Fruit fly (Drosophila melanogaster): ENCODE measurements around the gene CG3808.

Gene CG3808

DNA sequence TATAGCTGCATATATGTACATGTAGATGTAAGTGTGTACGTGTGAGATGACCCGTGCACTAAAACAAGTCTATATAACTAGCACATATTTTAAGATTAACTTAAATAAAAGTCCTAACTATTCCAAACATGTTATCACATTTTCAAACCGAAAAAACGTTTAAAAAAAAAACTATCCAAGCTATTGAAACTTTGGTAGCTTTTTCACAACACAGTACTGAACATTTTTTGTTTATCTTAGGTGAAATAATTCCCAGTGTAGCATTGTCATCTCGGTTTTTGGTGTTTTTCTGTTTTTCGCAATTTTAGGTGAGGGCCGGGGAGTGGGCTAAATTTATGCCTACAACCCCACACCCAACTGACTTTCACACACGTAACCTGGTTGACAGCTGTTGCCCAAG lies 26.8 kb upstream of the CG3808 start (continued):
- TF ChIP-seq fd96Cb (tag; optimal IDR thresholded peaks at IDR 0.05) (peak; percentile 17), yki (optimal IDR thresholded peaks at IDR 0.05) (no peak), CG16863 (GFP tag; optimal IDR thresholded peaks at IDR 0.05) (no peak), Sin3A (optimal IDR thresholded peaks at IDR 0.05) (no peak), bcd (GFP tag; optimal IDR thresholded peaks at IDR 0.05) (no peak), ttk (GFP tag; IDR thresholded peaks at IDR 0.05) (no peak), CG17186 (GFP tag; optimal IDR thresholded peaks at IDR 0.05) (no peak), CG32772 (GFP tag; IDR thresholded peaks at IDR 0.05) (no peak), H15 (GFP tag; IDR thresholded peaks at IDR 0.05) (no peak), dpn (GFP tag; optimal IDR thresholded peaks at IDR 0.05) (no peak), CkIIα-i1 (GFP tag; IDR thresholded peaks at IDR 0.05) (no peak), Blimp-1 (GFP tag; optimal IDR thresholded peaks at IDR 0.05) (no peak), Hr51 (GFP tag; optimal IDR thresholded peaks at IDR 0.05) (peak in 1 of 2 experiments; percentile 35), ab (GFP tag; optimal IDR thresholded peaks at IDR 0.05) (no peak), CG15011 (GFP tag; optimal IDR thresholded peaks at IDR 0.05) (no peak), aop (GFP tag; IDR thresholded peaks at IDR 0.05) (no peak), CG10274 (GFP tag; optimal IDR thresholded peaks at IDR 0.05) (no peak), gro (GFP tag; optimal IDR thresholded peaks at IDR 0.05) (no peak), prd (optimal IDR thresholded peaks at IDR 0.05) (no peak), prd (GFP tag; IDR thresholded peaks at IDR 0.05) (no peak), CG14860 (GFP tag; IDR thresholded peaks at IDR 0.05; ENCODE audit: partially characterized antibody) (no peak), CG11696 (GFP tag; IDR thresholded peaks at IDR 0.05) (no peak), E2f2 (GFP tag; IDR thresholded peaks at IDR 0.05) (no peak), row (GFP tag; IDR thresholded peaks at IDR 0.05) (peak; percentile 27; the same call in 2 of the 3 replicates), run (tag; optimal IDR thresholded peaks at IDR 0.05) (no peak), CG6854 (GFP tag; optimal IDR thresholded peaks at IDR 0.05) (no peak), slp2 (GFP tag; optimal IDR thresholded peaks at IDR 0.05) (no peak), Chrac-16 (GFP tag; optimal IDR thresholded peaks at IDR 0.05) (no peak), Dip3 (GFP tag; optimal IDR thresholded peaks at IDR 0.05) (no peak), CG2678 (tag; optimal IDR thresholded peaks at IDR 0.05) (peak; percentile 31), cas (GFP tag; IDR thresholded peaks at IDR 0.05) (no peak), CG10321 (GFP tag; IDR thresholded peaks at IDR 0.05) (no peak), CG9215 (GFP tag; IDR thresholded peaks at IDR 0.05) (no peak), sima (GFP tag; optimal IDR thresholded peaks at IDR 0.05) (no peak), CG8478 (optimal IDR thresholded peaks at IDR 0.05) (no peak)

DNA sequence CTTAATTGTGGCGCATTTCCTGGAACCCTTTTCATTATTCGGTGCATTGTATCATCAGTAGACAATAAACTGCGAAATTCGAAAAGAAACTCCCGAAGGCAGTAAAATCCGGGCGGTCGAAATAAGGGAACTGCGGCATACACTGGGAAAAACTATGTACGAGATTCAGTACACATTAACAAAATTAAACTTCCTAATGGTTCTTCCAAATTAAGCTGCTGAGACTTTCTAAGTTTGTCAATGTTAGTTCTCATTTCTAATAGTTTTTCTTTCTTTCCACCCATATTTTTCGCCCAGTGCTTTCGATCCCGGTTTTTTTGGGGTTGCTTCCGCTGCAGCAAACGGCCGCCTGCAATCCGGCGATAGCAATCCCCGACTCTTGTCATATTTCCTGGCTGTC lies 24.4 kb upstream of the CG3808 start:
- peak; percentile 2 for TF ChIP-seq disco-r (GFP tag; optimal IDR thresholded peaks at IDR 0.05)
- TF ChIP-seq cas (GFP tag; IDR thresholded peaks at IDR 0.05) = no peak
- peak; percentile 90 for TF ChIP-seq dmrt11E (tag; optimal IDR thresholded peaks at IDR 0.05)
- no peak for TF ChIP-seq MESR4 (GFP tag; optimal IDR thresholded peaks at IDR 0.05)
- TF ChIP-seq CG15073 (GFP tag; optimal IDR thresholded peaks at IDR 0.05) = no peak
- TF ChIP-seq stc (GFP tag; IDR thresholded peaks at IDR 0.05) = peak; percentile 81
- peak in 1 of 2 experiments; percentile 64 for TF ChIP-seq Eip74EF (GFP tag; optimal IDR thresholded peaks at IDR 0.05)
- no peak for TF ChIP-seq pfk (GFP tag; optimal IDR thresholded peaks at IDR 0.05)
- no peak for TF ChIP-seq Trl (optimal IDR thresholded peaks at IDR 0.05)
- TF ChIP-seq Trl (GFP tag; optimal IDR thresholded peaks at IDR 0.05) = peak; percentile 42
- peak; percentile 17 for TF ChIP-seq trh (GFP tag; optimal IDR thresholded peaks at IDR 0.05)
- TF ChIP-seq CG11247 (GFP tag; IDR thresholded peaks at IDR 0.05) = peak; percentile 67
- TF ChIP-seq CG10366 (GFP tag; IDR thresholded peaks at IDR 0.05) = peak; percentile 77
- peak in 1 of 3 experiments; percentile 83 for TF ChIP-seq lola (GFP tag; optimal IDR thresholded peaks at IDR 0.05)
- TF ChIP-seq toy (GFP tag; IDR thresholded peaks at IDR 0.05) = no peak
- TF ChIP-seq CG9727 (GFP tag; optimal IDR thresholded peaks at IDR 0.05) = peak; percentile 86
- no peak for TF ChIP-seq CG16779 (GFP tag; IDR thresholded peaks at IDR 0.05)
- no peak for TF ChIP-seq CG15479 (GFP tag; optimal IDR thresholded peaks at IDR 0.05)
- no peak for TF ChIP-seq pzg (GFP tag; optimal IDR thresholded peaks at IDR 0.05)
- peak; percentile 48; the same call in 1 of the 2 replicates for TF ChIP-seq ranshi (GFP tag; IDR thresholded peaks at IDR 0.05)
- peak; percentile 56 for TF ChIP-seq BtbVII (GFP tag; optimal IDR thresholded peaks at IDR 0.05)
